Fruit fly (Drosophila melanogaster) whole organism, embryonic: ENCODE data around the gene alpha4GT2.
A peak's percentile ranks its signal among the peaks of the same experiment; 100 is the strongest.

Source experiments
- bsh ChIP-seq, 2 experiments: fragments of 200-800 bp; sonication (Bioruptor generic); optimal IDR thresholded peaks; 2 replicates each; lab custom pipeline; 2017 to 2018; ENCODE audit warnings: mild to moderate bottlenecking in 2 of 2, missing biosample characterization in 2 of 2, missing genetic modification characterization in 2 of 2, moderate library complexity in 1 of 2
- btn ChIP-seq: fragments of 200-800 bp; sonication (Bioruptor generic); optimal IDR thresholded peaks from 2 replicates; lab custom pipeline; 2016; ENCODE audit warnings: missing biosample characterization, missing genetic modification characterization
- h ChIP-seq: fragments of >200 bp; optimal IDR thresholded peaks from 2 replicates; lab custom pipeline; 2017
- knrl ChIP-seq: fragments of 200-800 bp; sonication (Bioruptor generic); IDR thresholded peaks from 3 replicates; pipeline ENCODE4 v1.3.6; 2022; ENCODE audit warnings: missing biosample characterization, missing genetic modification characterization; ENCODE audit not compliant: partially characterized antibody
- pan ChIP-seq, 4 experiments: fragments of >200 bp in 3 of 4; fragments of 200-800 bp in 1 of 4; sonication (Bioruptor generic) in 1 of 4; optimal IDR thresholded peaks in 3 of 4; IDR thresholded peaks in 1 of 4; 2 replicates each; pipeline versions ENCODE4 v1.3.6 to Lab custom; 2017 to 2022; ENCODE audit warnings: missing biosample characterization in 2 of 4, missing genetic modification characterization in 2 of 4, mixed read lengths in 1 of 4

- no peak for TF ChIP-seq knrl (GFP tag; lab: Robert Waterston, UW)
- no peak for TF ChIP-seq bsh (GFP tag; optimal IDR thresholded peaks at IDR 0.05; lab: Kevin White, UChicago)
- TF ChIP-seq h (lab: Kevin White, UChicago) = no peak
- TF ChIP-seq pan (optimal IDR thresholded peaks at IDR 0.05; lab: Kevin White, UChicago) = no peak
- peak in 1 of 2 experiments; percentile 40 for TF ChIP-seq pan (GFP tag; optimal IDR thresholded peaks at IDR 0.05 in 1 of 2, IDR thresholded peaks at IDR 0.05 in 1 of 2)
- no peak for TF ChIP-seq btn (GFP tag; lab: Kevin White, UChicago)
Measured at dm6 chr3R:25854825-25855224, 22.8 kb downstream of the alpha4GT2 start.
